Worm (Caenorhabditis elegans) whole organism, late embryonic: ENCODE data around the gene aagr-3.

Experiments used
- F13H6.1 ChIP-seq: sonication (generic microtip); optimal IDR thresholded peaks from 2 replicates; lab custom pipeline; 2016; ENCODE audit warnings: missing genetic modification characterization, missing compliant biosample characterization
- K02D7.2 ChIP-seq: sonication (generic microtip); optimal IDR thresholded peaks from 2 replicates; lab custom pipeline; 2017; ENCODE audit warnings: mild to moderate bottlenecking, missing genetic modification characterization, missing compliant biosample characterization
- T23F11.4 ChIP-seq: fragments of 200-800 bp; sonication (Bioruptor generic); optimal IDR thresholded peaks from 2 replicates; lab custom pipeline; 2018; ENCODE audit warnings: mild to moderate bottlenecking, missing genetic modification characterization, missing compliant biosample characterization
- ahr-1 ChIP-seq: sonication (generic microtip); optimal IDR thresholded peaks from 2 replicates; lab custom pipeline; 2016; ENCODE audit warnings: missing genetic modification characterization, missing compliant biosample characterization
- ceh-14 ChIP-seq: sonication (generic microtip); optimal IDR thresholded peaks from 2 replicates; lab custom pipeline; 2016; ENCODE audit warnings: missing genotype, missing genetic modification characterization, missing compliant biosample characterization
- ceh-18 ChIP-seq: sonication (generic microtip); optimal IDR thresholded peaks from 2 replicates; lab custom pipeline; 2016; ENCODE audit warnings: missing genetic modification characterization, missing compliant biosample characterization
- ceh-30 ChIP-seq: fragments of 150-350 bp; optimal IDR thresholded peaks from 2 replicates; lab custom pipeline; 2014; ENCODE audit warnings: missing biosample characterization, missing genetic modification characterization
- ceh-31 ChIP-seq: sonication (generic microtip); optimal IDR thresholded peaks from 2 replicates; lab custom pipeline; 2016; ENCODE audit warnings: missing genetic modification characterization, missing compliant biosample characterization
- ceh-34 ChIP-seq: sonication (generic microtip); optimal IDR thresholded peaks from 2 replicates; lab custom pipeline; 2016; ENCODE audit warnings: mild to moderate bottlenecking, missing genetic modification characterization, missing compliant biosample characterization
- ceh-48 ChIP-seq: sonication (generic microtip); optimal IDR thresholded peaks from 2 replicates; lab custom pipeline; 2016; ENCODE audit warnings: missing genetic modification characterization, inconsistent platforms, missing compliant biosample characterization
- ceh-6 ChIP-seq: fragments of 200-800 bp; sonication (Bioruptor generic); optimal IDR thresholded peaks from 2 replicates; lab custom pipeline; 2018; ENCODE audit warnings: mild to moderate bottlenecking, missing genetic modification characterization, missing compliant biosample characterization
- che-1 ChIP-seq: sonication (generic microtip); optimal IDR thresholded peaks from 2 replicates; lab custom pipeline; 2016; ENCODE audit warnings: mild to moderate bottlenecking, missing genetic modification characterization, missing compliant biosample characterization
- elt-2 ChIP-seq: sonication (generic microtip); optimal IDR thresholded peaks from 2 replicates; lab custom pipeline; 2016; ENCODE audit warnings: missing genetic modification reagents, missing genetic modification characterization, missing compliant biosample characterization
- ets-4 ChIP-seq: sonication (generic microtip); optimal IDR thresholded peaks from 2 replicates; lab custom pipeline; 2016; ENCODE audit warnings: missing genetic modification characterization, missing compliant biosample characterization
- eyg-1 ChIP-seq: sonication (generic microtip); optimal IDR thresholded peaks from 2 replicates; lab custom pipeline; 2016; ENCODE audit warnings: missing genotype, missing genetic modification characterization, missing compliant biosample characterization
- fkh-10 ChIP-seq: fragments of 150-350 bp; optimal IDR thresholded peaks from 2 replicates; lab custom pipeline; 2014; ENCODE audit warnings: missing biosample characterization, missing genetic modification reagents, missing genetic modification characterization
- fkh-6 ChIP-seq: sonication (generic microtip); optimal IDR thresholded peaks from 2 replicates; lab custom pipeline; 2016; ENCODE audit warnings: missing genetic modification characterization, missing compliant biosample characterization
- gmeb-2 ChIP-seq: sonication (generic microtip); optimal IDR thresholded peaks from 2 replicates; lab custom pipeline; 2016; ENCODE audit warnings: missing genetic modification characterization, inconsistent platforms, missing compliant biosample characterization
- hlh-6 ChIP-seq: sonication (generic microtip); optimal IDR thresholded peaks from 2 replicates; lab custom pipeline; 2016; ENCODE audit warnings: missing genotype, missing genetic modification characterization, missing compliant biosample characterization
- hlh-8 ChIP-seq: sonication (generic microtip); optimal IDR thresholded peaks from 2 replicates; lab custom pipeline; 2016; ENCODE audit warnings: missing genotype, missing genetic modification characterization, missing compliant biosample characterization
- lim-6 ChIP-seq: sonication (generic microtip); optimal IDR thresholded peaks from 2 replicates; lab custom pipeline; 2016; ENCODE audit warnings: missing genetic modification characterization, missing compliant biosample characterization
- madf-2 ChIP-seq: sonication (generic microtip); optimal IDR thresholded peaks from 2 replicates; lab custom pipeline; 2017; ENCODE audit warnings: missing genetic modification characterization, missing compliant biosample characterization
- nfya-1 ChIP-seq: sonication (generic microtip); optimal IDR thresholded peaks from 2 replicates; lab custom pipeline; 2017; ENCODE audit warnings: missing genetic modification characterization, mild to moderate bottlenecking, missing compliant biosample characterization, antibody characterized with exemption, moderate library complexity
- pha-2 ChIP-seq: sonication (generic microtip); optimal IDR thresholded peaks from 2 replicates; lab custom pipeline; 2017; ENCODE audit warnings: mild to moderate bottlenecking, missing genetic modification characterization, missing compliant biosample characterization
- pqm-1 ChIP-seq: sonication (generic microtip); optimal IDR thresholded peaks from 2 replicates; lab custom pipeline; 2016; ENCODE audit warnings: missing genetic modification characterization, missing compliant biosample characterization
- pros-1 ChIP-seq: fragments of 150-350 bp; optimal IDR thresholded peaks from 2 replicates; lab custom pipeline; 2014; ENCODE audit warnings: missing biosample characterization, missing genetic modification reagents, missing genetic modification characterization
- ref-2 ChIP-seq: sonication (generic microtip); optimal IDR thresholded peaks from 2 replicates; lab custom pipeline; 2016; ENCODE audit warnings: missing genetic modification characterization, missing compliant biosample characterization
- rnt-1 ChIP-seq: sonication (generic microtip); optimal IDR thresholded peaks from 2 replicates; lab custom pipeline; 2016; ENCODE audit warnings: missing genetic modification characterization, missing compliant biosample characterization
- sdc-2 ChIP-seq: sonication (generic microtip); optimal IDR thresholded peaks from 2 replicates; lab custom pipeline; 2016; ENCODE audit warnings: missing genotype, missing genetic modification characterization, missing compliant biosample characterization
- sox-4 ChIP-seq: sonication (generic microtip); optimal IDR thresholded peaks from 2 replicates; lab custom pipeline; 2017; ENCODE audit warnings: mild to moderate bottlenecking, missing genetic modification characterization, inconsistent platforms, missing compliant biosample characterization
- syd-9 ChIP-seq: sonication (generic microtip); optimal IDR thresholded peaks from 2 replicates; lab custom pipeline; 2016; ENCODE audit warnings: mild to moderate bottlenecking, missing genetic modification characterization, moderate library complexity, missing compliant biosample characterization
- tbx-2 ChIP-seq: sonication (generic microtip); optimal IDR thresholded peaks from 2 replicates; lab custom pipeline; 2016; ENCODE audit warnings: missing genetic modification characterization, missing compliant biosample characterization
- tbx-7 ChIP-seq: sonication (generic microtip); optimal IDR thresholded peaks from 2 replicates; lab custom pipeline; 2016; ENCODE audit warnings: missing genotype, missing genetic modification characterization, missing compliant biosample characterization
- unc-3 ChIP-seq, 2 experiments: fragments of 200-800 bp in 1 of 2; sonication (Bioruptor generic) in 1 of 2; sonication (generic microtip) in 1 of 2; conservative IDR thresholded peaks in 1 of 2; optimal IDR thresholded peaks in 1 of 2; 2 replicates each; pipeline versions ENCODE4 v1.3.6 to Lab custom; 2016 to 2022; ENCODE audit warnings: missing compliant biosample characterization in 2 of 2, missing genetic modification characterization in 2 of 2, missing genetic modification reagents in 1 of 2
- unc-42 ChIP-seq: sonication (generic microtip); optimal IDR thresholded peaks from 2 replicates; lab custom pipeline; 2016; ENCODE audit warnings: missing genotype, missing genetic modification characterization, missing compliant biosample characterization
- unc-55 ChIP-seq: sonication (generic microtip); optimal IDR thresholded peaks from 2 replicates; lab custom pipeline; 2017; ENCODE audit warnings: missing biosample characterization, missing genetic modification reagents, missing genetic modification characterization
- zip-5 ChIP-seq: sonication (generic microtip); optimal IDR thresholded peaks from 2 replicates; lab custom pipeline; 2016; ENCODE audit warnings: missing genetic modification characterization, missing compliant biosample characterization

The aagr-3 gene

ce11 chrV:9699216-9699615, 30.1 kb downstream of the aagr-3 start:
- TF ChIP-seq elt-2 (tag; lab: Kevin White, UChicago) (peak; percentile 99), unc-3 (GFP tag; conservative IDR thresholded peaks at IDR 0.05; lab: Robert Waterston, UW) (no peak), unc-3 (tag; optimal IDR thresholded peaks at IDR 0.05; lab: Kevin White, UChicago) (no peak)

DNA sequence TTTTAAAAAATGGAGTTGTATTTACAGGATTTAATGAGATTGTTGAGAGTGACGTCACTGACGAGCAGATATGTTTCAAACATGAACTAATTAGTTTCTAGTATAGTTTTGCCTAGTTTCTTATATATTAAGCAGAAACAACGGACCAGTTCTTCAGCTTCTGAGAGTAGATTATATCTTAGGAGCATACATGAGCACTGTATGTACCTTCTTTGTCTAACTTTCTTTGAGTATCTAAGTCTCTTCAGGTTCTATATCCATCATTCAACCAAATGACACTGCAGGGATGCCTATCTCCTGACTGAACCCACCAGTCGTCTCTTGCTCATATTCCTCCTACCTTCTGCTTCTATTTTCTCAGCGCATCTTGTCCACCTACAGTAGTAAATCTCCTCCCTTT, 32.6 kb downstream of the aagr-3 start, which contains the start of gene her-1:
her-1 (plus strand) TSS at position 301 of the 400 bp plus-strand sequence.
- no peak for TF ChIP-seq rnt-1 (tag; lab: Kevin White, UChicago)
- TF ChIP-seq T23F11.4 (GFP tag; lab: Kevin White, UChicago): no peak
- TF ChIP-seq elt-2 (tag; lab: Kevin White, UChicago): no peak
- TF ChIP-seq eyg-1 (tag; lab: Kevin White, UChicago): no peak
- TF ChIP-seq ceh-6 (GFP tag; lab: Kevin White, UChicago): no peak
- no peak for TF ChIP-seq sox-4 (tag; lab: Kevin White, UChicago)
- no peak for TF ChIP-seq hlh-8
- TF ChIP-seq K02D7.2 (tag; lab: Kevin White, UChicago): no peak
- no peak for TF ChIP-seq sdc-2 (tag; lab: Kevin White, UChicago)
- no peak for TF ChIP-seq ahr-1 (tag; lab: Kevin White, UChicago)

ce11 chrV:9692649-9693112, 36.6 kb downstream of the aagr-3 start, which contains the start of gene ZK287.7:
Gene ZK287.7 (plus strand): TSS chrV:9693062.
- TF ChIP-seq hlh-8 (no peak), gmeb-2 (tag; lab: Kevin White, UChicago) (no peak)

DNA sequence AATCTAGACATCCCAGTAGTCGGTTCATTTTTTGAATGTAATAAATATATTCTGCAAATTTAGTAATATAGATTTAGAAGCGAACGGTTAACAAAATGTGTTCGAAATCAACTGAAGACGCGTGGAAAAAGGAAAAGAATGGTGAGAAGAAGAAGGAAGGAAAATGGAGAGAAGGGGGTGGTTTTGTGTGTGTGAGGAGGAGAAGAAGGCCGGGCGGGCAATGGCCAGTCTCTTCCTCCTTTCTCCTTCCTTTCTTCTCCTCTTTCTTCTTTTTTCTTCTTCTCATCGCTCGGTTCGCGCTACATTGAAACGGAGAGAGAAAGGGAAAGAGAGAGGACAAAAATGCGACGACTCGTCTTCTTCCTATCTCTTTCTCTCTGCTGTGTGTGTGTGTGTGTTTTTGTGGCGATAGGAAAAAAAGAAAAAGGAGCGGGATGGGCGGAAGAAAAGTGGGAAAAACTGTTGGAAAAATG, 37.2 kb downstream of the aagr-3 start, which contains the start of gene ztf-9:
ztf-9 (minus strand) TSS at position 51 of the 473 bp plus-strand sequence.
- no peak for TF ChIP-seq fkh-6 (tag; lab: Kevin White, UChicago)
- peak; percentile 18 for TF ChIP-seq F13H6.1 (tag; lab: Kevin White, UChicago)
- TF ChIP-seq che-1 (tag; lab: Kevin White, UChicago): peak; percentile 39
- TF ChIP-seq lim-6: no peak
- TF ChIP-seq ceh-14 (tag; lab: Kevin White, UChicago): peak; percentile 32
- TF ChIP-seq sox-4 (tag; lab: Kevin White, UChicago): peak; percentile 17
- no peak for TF ChIP-seq pqm-1 (tag; lab: Kevin White, UChicago)
- TF ChIP-seq madf-2 (tag; lab: Kevin White, UChicago): no peak
- peak; percentile 84 for TF ChIP-seq ceh-31 (tag; lab: Kevin White, UChicago)
- TF ChIP-seq ceh-34 (tag; lab: Kevin White, UChicago): peak; percentile 53
- peak; percentile 22 for TF ChIP-seq ref-2 (tag; lab: Kevin White, UChicago)
- TF ChIP-seq ceh-48 (tag; lab: Kevin White, UChicago): peak; percentile 11
- peak; percentile 11 for TF ChIP-seq ets-4 (tag; lab: Kevin White, UChicago)
- TF ChIP-seq tbx-2 (tag; lab: Kevin White, UChicago): peak; percentile 80
- TF ChIP-seq pros-1 (tag; lab: Kevin White, UChicago): peak; percentile 83
- TF ChIP-seq ceh-18 (tag; lab: Kevin White, UChicago): peak; percentile 82
- TF ChIP-seq unc-42: peak; percentile 15
- TF ChIP-seq elt-2 (tag; lab: Kevin White, UChicago): peak; percentile 6
- TF ChIP-seq nfya-1 (tag; lab: Kevin White, UChicago): peak; percentile 84
- TF ChIP-seq rnt-1 (tag; lab: Kevin White, UChicago): peak; percentile 21

DNA sequence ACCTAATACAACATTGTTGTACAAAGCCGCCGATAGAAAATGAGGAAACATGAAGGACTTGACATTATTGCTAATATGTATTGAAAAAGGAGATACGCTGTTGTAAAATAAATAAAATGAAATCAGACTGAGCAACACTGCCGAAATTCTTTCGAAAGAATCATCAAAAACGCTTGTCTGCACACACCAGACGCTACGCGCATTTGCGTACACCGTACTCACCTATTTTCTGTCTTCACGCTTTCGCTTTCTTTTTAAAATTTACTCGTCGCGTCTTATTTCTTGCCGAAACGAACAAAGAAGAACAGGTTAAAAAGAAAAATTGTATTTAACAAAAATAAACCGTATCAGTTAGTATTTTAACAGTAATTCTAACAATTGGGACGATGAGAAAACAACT, 38.6 kb downstream of the aagr-3 start:
- TF ChIP-seq tbx-7 (tag; lab: Kevin White, UChicago) (no peak), syd-9 (tag; lab: Kevin White, UChicago) (no peak), che-1 (tag; lab: Kevin White, UChicago) (no peak), zip-5 (no peak), rnt-1 (tag; lab: Kevin White, UChicago) (no peak), fkh-10 (GFP tag; lab: Kevin White, UChicago) (no peak), unc-55 (GFP tag; lab: Kevin White, UChicago) (peak; percentile 33), nfya-1 (tag; lab: Kevin White, UChicago) (peak; percentile 40), T23F11.4 (GFP tag; lab: Kevin White, UChicago) (no peak), pha-2 (no peak), eyg-1 (tag; lab: Kevin White, UChicago) (no peak), unc-42 (no peak), ahr-1 (tag; lab: Kevin White, UChicago) (no peak), K02D7.2 (tag; lab: Kevin White, UChicago) (no peak), ceh-30 (tag; lab: Kevin White, UChicago) (peak; percentile 12), hlh-6 (tag; lab: Kevin White, UChicago) (no peak), ets-4 (tag; lab: Kevin White, UChicago) (no peak)
- TF ChIP-seq, all 69 proteins: peak for 3
